Worm (Caenorhabditis elegans): ENCODE results near the gene str-115.
"Not testable (repeated sequence)": the region's sequence is repeated elsewhere in the genome, so short reads cannot be mapped to it uniquely, and the experiment has no call there.

The str-115 gene

DNA sequence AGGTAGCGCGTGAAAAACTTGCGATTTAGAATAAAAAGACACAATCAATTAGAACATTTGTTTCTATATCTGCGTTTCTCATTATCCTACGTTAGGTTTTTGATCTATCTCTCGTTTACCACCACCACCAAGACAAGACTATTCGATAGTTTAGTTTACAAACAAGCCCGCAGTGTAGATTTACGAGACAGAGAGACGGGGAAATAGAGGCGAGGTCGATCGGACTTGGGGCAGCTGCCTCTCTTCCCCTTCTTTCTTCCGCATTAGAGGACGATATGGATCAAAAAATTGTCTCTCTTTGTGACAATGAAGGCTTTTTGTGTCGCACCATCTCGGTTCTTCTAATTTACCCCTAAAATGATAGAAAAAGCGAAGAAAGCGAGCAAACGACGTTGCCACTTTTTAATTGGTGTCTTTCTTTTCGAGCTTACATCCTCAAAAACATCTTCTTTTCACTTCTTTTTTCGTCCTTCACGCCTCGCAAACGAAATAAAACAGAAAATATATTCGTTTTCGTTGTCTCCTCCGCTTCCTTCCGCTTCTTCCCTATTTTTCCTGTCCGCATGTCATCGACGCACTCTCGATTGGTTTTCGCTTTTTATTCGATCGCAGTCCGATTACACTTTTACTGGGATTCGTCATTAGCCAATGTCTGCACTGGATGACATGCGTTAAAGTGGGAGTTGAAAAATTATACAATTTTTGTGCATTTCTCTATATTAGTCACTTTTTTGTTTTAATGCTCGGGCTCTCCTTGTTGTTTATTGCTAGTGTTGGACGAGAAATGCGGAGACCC lies 12.7 kb downstream of the str-115 start:
- TF ChIP-seq F49E8.2 (tag; optimal IDR thresholded peaks at IDR 0.05; ENCODE audit: insufficient read depth) (no peak), attf-6 (GFP tag; IDR thresholded peaks at IDR 0.05) (no peak)

DNA sequence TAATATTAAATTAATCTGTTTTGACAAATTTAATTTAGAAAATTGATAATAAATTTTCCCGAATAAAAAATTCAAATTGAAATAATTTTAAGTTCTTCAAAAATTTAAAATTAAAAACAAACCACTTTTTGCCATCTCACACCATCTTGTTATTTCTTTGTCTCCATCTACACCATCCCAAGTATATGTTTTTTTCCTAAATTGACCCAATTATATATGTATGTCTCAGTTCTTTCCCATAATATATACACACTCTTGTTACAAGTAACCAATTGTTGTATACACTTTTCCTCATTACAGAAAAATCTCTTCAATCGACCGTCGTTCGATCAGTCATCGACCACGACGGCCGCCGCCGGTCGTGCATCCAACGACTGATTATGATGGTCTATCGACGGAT lies 13.4 kb downstream of the str-115 start, which contains the start of gene gly-20:
TSS of gene gly-20 (plus strand) at position 301 of the 400 bp plus-strand sequence.
- TF ChIP-seq Y95B8A.8 (GFP tag; IDR thresholded peaks at IDR 0.05) (no peak), F23B12.7 (tag; optimal IDR thresholded peaks at IDR 0.05; ENCODE audit: insufficient read depth) (no peak), attf-6 (GFP tag; IDR thresholded peaks at IDR 0.05) (no peak), T07F8.4 (tag; optimal IDR thresholded peaks at IDR 0.05) (no peak), hlh-26 (GFP tag; conservative IDR thresholded peaks at IDR 0.05) (no peak), ztf-26 (tag; optimal IDR thresholded peaks at IDR 0.05) (no peak), nfya-1 (tag; optimal IDR thresholded peaks at IDR 0.05; ENCODE audit: borderline replicate concordance, insufficient read depth) (no peak)

DNA sequence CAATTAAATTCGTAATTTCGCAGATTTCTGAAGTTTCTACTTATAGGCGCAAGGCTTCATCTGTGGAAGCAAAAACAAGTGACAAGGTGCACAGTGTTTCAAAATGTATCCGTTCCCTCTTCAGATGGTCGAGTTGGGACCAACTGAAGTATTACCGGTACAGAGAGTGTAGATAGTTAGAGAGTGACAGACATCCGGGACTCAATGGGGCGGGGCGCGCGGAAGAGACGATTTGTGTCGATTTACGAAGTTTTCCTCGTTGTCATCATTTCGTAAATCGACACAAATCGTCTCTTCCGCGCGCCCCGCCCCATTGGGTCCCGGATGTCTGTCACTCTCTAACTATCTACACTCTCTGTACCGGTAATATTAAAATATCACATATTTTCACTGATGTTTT lies 17.2 kb downstream of the str-115 start, which contains the start of gene C03E10.3:
TSS of gene C03E10.3 (plus strand) at position 301 of the 400 bp plus-strand sequence.
- TF ChIP-seq mel-28 (tag; optimal IDR thresholded peaks at IDR 0.05; ENCODE audit: borderline replicate concordance); athp-1 (tag; optimal IDR thresholded peaks at IDR 0.05); atf-7 (tag; optimal IDR thresholded peaks at IDR 0.05): not testable (repeated sequence)

DNA sequence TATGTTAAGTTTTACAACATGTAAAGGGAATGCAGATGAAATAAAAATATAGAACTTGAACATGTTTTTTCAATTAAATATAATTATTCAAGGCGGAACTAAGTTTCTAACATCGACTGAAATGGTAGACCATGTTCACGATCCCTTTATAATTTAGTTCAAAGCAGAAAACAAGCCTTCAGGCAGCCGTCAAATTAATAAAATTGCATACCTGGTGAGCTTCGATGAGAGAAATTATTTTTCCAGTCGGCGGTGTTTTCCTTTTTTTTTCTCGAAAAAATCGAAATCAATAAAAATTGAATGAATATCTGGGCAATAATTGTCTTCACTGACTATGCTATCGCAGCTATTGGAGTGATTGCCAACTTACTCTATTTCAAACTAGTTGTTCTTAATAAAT lies 22.0 kb downstream of the str-115 start, which contains the start of gene C03E10.1:
TSS of gene C03E10.1 (plus strand) at position 301 of the 400 bp plus-strand sequence.
- TF ChIP-seq K11D2.4 (GFP tag; IDR thresholded peaks at IDR 0.05): no peak
- TF ChIP-seq sdz-38 (tag; optimal IDR thresholded peaks at IDR 0.05): no peak

ce11 chrV:11292682-11293081 lies 23.8 kb downstream of the str-115 start:
- TF ChIP-seq snpc-4 (GFP tag; optimal IDR thresholded peaks at IDR 0.05) (peak; percentile 3), snpc-4 (tag; optimal IDR thresholded peaks at IDR 0.05) (peak in 2 of 4 experiments; percentile 68 to 86), snpc-1.1 (tag; optimal IDR thresholded peaks at IDR 0.05; ENCODE audit: insufficient read depth) (peak; percentile 24), B0261.1 (tag; optimal IDR thresholded peaks at IDR 0.05) (no peak)

DNA sequence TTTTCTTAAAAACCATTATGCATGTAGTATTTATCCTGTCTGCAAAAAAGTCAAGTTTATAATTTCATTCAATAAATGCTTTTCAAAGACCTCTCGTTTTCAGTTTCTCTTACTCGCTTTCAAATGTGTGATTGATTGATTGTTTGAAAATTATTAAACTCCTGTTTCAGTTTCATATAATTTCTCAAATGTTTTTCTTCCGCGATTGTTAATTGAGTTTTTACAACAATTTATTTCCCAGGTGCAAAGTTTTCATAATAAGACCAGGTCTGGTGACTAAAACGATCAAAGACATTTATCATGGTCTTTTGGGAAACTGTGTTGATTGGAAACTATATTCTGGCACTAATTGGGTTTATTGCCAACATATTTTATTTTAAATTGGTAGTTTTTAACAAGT lies 25.5 kb downstream of the str-115 start, which contains the start of gene T03F7.6:
TSS of gene T03F7.6 (plus strand) at position 301 of the 400 bp plus-strand sequence.
- TF ChIP-seq ccch-3 (GFP tag; optimal IDR thresholded peaks at IDR 0.05): no peak
- TF ChIP-seq Y56A3A.18 (GFP tag; IDR thresholded peaks at IDR 0.05): no peak

DNA sequence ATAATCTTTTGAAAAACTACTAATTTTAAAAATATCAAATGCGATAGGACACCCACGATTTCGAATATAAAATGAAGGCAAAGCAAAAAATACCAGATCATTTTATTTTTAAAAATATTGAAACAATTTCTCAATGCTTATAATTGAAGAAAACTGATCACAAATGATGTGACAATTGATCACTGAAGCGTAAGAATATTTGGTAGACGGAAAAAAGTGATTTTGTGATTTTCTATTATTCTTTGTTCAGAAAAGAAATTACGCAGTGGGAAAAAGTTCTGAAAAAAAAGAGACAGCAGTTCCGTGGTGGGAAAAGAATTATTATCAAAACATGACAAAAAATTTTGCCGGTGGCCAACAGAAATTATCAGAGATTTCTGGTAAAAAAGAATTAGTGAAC lies 29.7 kb downstream of the str-115 start, which contains the start of gene T03F7.5:
TSS of gene T03F7.5 (minus strand) at position 101 of the 400 bp plus-strand sequence.
- TF ChIP-seq mcd-1 (GFP tag; IDR thresholded peaks at IDR 0.05) (no peak), attf-3 (GFP tag; conservative IDR thresholded peaks at IDR 0.05) (no peak), nfya-2 (GFP tag; IDR thresholded peaks at IDR 0.05) (no peak), Y53G8AR.9 (GFP tag; conservative IDR thresholded peaks at IDR 0.05) (no peak), F57C9.4 (tag; optimal IDR thresholded peaks at IDR 0.05) (no peak), ceh-40 (GFP tag; IDR thresholded peaks at IDR 0.05) (no peak), nhr-120 (GFP tag; IDR thresholded peaks at IDR 0.05) (no peak), mel-28 (tag; optimal IDR thresholded peaks at IDR 0.05; ENCODE audit: borderline replicate concordance) (no peak), F49E8.2 (tag; optimal IDR thresholded peaks at IDR 0.05; ENCODE audit: insufficient read depth) (no peak), lsl-1 (GFP tag; optimal IDR thresholded peaks at IDR 0.05) (no peak)

Data from whole organism, young adult.